Worm (Caenorhabditis elegans) whole organism, L4 larva: ENCODE measurements around the gene F28C6.9.
A peak's percentile ranks its signal among the peaks of the same experiment; 100 is the strongest.

Experiments
- R02D3.7 ChIP-seq: fragments of 150-350 bp; sonication (generic microtip); optimal IDR thresholded peaks from 3 replicates; lab custom pipeline; 2014; ENCODE audit warnings: missing biosample characterization, missing genetic modification characterization
- T26A8.4 ChIP-seq: fragments of 200-800 bp; sonication (Bioruptor generic); IDR thresholded peaks from 2 replicates; pipeline ENCODE4 v1.3.6; 2022; ENCODE audit warnings: missing genetic modification characterization, missing compliant biosample characterization
- Y105C5A.15 ChIP-seq: fragments of 200-800 bp; sonication (Bioruptor generic); IDR thresholded peaks from 2 replicates; pipeline ENCODE4 v1.3.6; 2022; ENCODE audit warnings: missing genetic modification characterization, missing compliant biosample characterization
- aly-2 ChIP-seq: sonication (generic microtip); optimal IDR thresholded peaks from 2 replicates; lab custom pipeline; 2018; ENCODE audit warnings: missing biosample characterization, missing genetic modification characterization
- ama-1 ChIP-seq: fragments of 150-350 bp; optimal IDR thresholded peaks from 2 replicates; lab custom pipeline; 2014; ENCODE audit warnings: inconsistent platforms, mixed read lengths
- attf-4 ChIP-seq: sonication (generic microtip); optimal IDR thresholded peaks from 3 replicates; lab custom pipeline; 2017; ENCODE audit warnings: missing biosample characterization, missing genetic modification characterization
- ceh-28 ChIP-seq: fragments of 150-350 bp; optimal IDR thresholded peaks from 2 replicates; lab custom pipeline; 2014; ENCODE audit warnings: missing biosample characterization, missing genetic modification reagents, missing genetic modification characterization
- ceh-44 ChIP-seq: fragments of 200-800 bp; sonication (Bioruptor generic); IDR thresholded peaks from 2 replicates; pipeline ENCODE4 v1.3.6; 2022; ENCODE audit warnings: missing genetic modification reagents, missing genetic modification characterization, missing compliant biosample characterization
- cey-2 ChIP-seq: sonication (generic microtip); optimal IDR thresholded peaks from 3 replicates; lab custom pipeline; 2017; ENCODE audit warnings: missing genetic modification characterization, mild to moderate bottlenecking, missing compliant biosample characterization, antibody characterized with exemption, borderline replicate concordance; ENCODE audit not compliant: insufficient read depth
- daf-12 ChIP-seq: fragments of 150-350 bp; optimal IDR thresholded peaks from 2 replicates; lab custom pipeline; 2014; ENCODE audit warnings: missing biosample characterization, missing genetic modification reagents, missing genetic modification characterization
- daf-16 ChIP-seq, 3 experiments: sonication (generic microtip); optimal IDR thresholded peaks; 2 replicates each; lab custom pipeline; 2016 to 2017; ENCODE audit warnings: missing genetic modification characterization in 3 of 3, missing genetic modification reagents in 3 of 3, mild to moderate bottlenecking in 2 of 3, missing compliant biosample characterization in 2 of 3, missing biosample characterization in 1 of 3, moderate library complexity in 1 of 3
- daf-19 ChIP-seq: fragments of 200-800 bp; sonication (Bioruptor generic); conservative IDR thresholded peaks from 2 replicates; pipeline ENCODE4 v1.3.6; 2022; ENCODE audit warnings: missing genetic modification characterization, missing compliant biosample characterization
- dmd-6 ChIP-seq: fragments of 200-800 bp; sonication (Bioruptor generic); IDR thresholded peaks from 2 replicates; pipeline ENCODE4 v1.3.6; 2022; ENCODE audit warnings: missing genetic modification reagents, missing genetic modification characterization, missing compliant biosample characterization
- duxl-1 ChIP-seq: sonication (generic microtip); optimal IDR thresholded peaks from 2 replicates; lab custom pipeline; 2016; ENCODE audit warnings: mild to moderate bottlenecking, missing genetic modification characterization, moderate library complexity, missing compliant biosample characterization; ENCODE audit not compliant: poor library complexity
- dve-1 ChIP-seq: sonication (generic microtip); optimal IDR thresholded peaks from 2 replicates; lab custom pipeline; 2017; ENCODE audit warnings: antibody characterized with exemption, mild to moderate bottlenecking, missing genetic modification characterization, missing compliant biosample characterization; ENCODE audit not compliant: insufficient read depth
- egl-43 ChIP-seq: fragments of 200-800 bp; sonication (Bioruptor generic); IDR thresholded peaks from 2 replicates; pipeline ENCODE4 v1.3.6; 2022; ENCODE audit warnings: missing genetic modification reagents, missing genetic modification characterization, missing compliant biosample characterization
- hlh-11 ChIP-seq: fragments of 200-800 bp; sonication (Bioruptor generic); optimal IDR thresholded peaks from 2 replicates; lab custom pipeline; 2018; ENCODE audit warnings: mild to moderate bottlenecking, missing genetic modification characterization, missing compliant biosample characterization
- lin-1 ChIP-seq: fragments of 200-800 bp; sonication (Bioruptor generic); IDR thresholded peaks from 2 replicates; pipeline ENCODE4 v1.3.6; 2022; ENCODE audit warnings: missing genetic modification reagents, missing genetic modification characterization, missing compliant biosample characterization
- lin-15B ChIP-seq: fragments of 150-350 bp; sonication (generic microtip); optimal IDR thresholded peaks from 3 replicates; lab custom pipeline; 2014; ENCODE audit warnings: missing biosample characterization, missing genetic modification characterization
- lin-29 ChIP-seq: fragments of 200-800 bp; sonication (Bioruptor generic); IDR thresholded peaks from 2 replicates; pipeline ENCODE4 v1.3.6; 2022; ENCODE audit warnings: missing genetic modification reagents, missing genetic modification characterization, missing compliant biosample characterization
- lin-38 ChIP-seq: fragments of 200-800 bp; sonication (Bioruptor generic); IDR thresholded peaks from 2 replicates; pipeline ENCODE4 v1.3.6; 2022; ENCODE audit warnings: missing genetic modification reagents, missing genetic modification characterization, missing compliant biosample characterization
- madf-5 ChIP-seq, 2 experiments: fragments of 200-800 bp; sonication (Bioruptor generic); IDR thresholded peaks; 2 replicates each; pipeline ENCODE4 v1.3.6; 2022; ENCODE audit warnings: missing compliant biosample characterization in 2 of 2, missing genetic modification characterization in 2 of 2
- mdl-1 ChIP-seq, 2 experiments: fragments of 150-350 bp in 1 of 2; sonication (generic microtip) in 1 of 2; optimal IDR thresholded peaks; 2 replicates each; lab custom pipeline; 2014 to 2017; ENCODE audit warnings: missing biosample characterization in 2 of 2, missing genetic modification characterization in 2 of 2
- mep-1 ChIP-seq: fragments of 150-350 bp; sonication (generic microtip); optimal IDR thresholded peaks from 3 replicates; lab custom pipeline; 2014; ENCODE audit warnings: missing biosample characterization, missing genetic modification characterization
- mes-2 ChIP-seq: sonication (generic microtip); optimal IDR thresholded peaks from 2 replicates; lab custom pipeline; 2016; ENCODE audit warnings: missing genotype, mild to moderate bottlenecking, missing genetic modification characterization, missing compliant biosample characterization; ENCODE audit not compliant: poor library complexity, severe bottlenecking
- nhr-111 ChIP-seq: fragments of 200-800 bp; sonication (Bioruptor generic); optimal IDR thresholded peaks from 2 replicates; lab custom pipeline; 2018; ENCODE audit warnings: mild to moderate bottlenecking, missing genetic modification characterization, missing compliant biosample characterization
- nhr-237 ChIP-seq: sonication (generic microtip); optimal IDR thresholded peaks from 2 replicates; lab custom pipeline; 2017; ENCODE audit warnings: missing biosample characterization, missing genetic modification characterization
- nhr-48 ChIP-seq: sonication (generic microtip); optimal IDR thresholded peaks from 2 replicates; lab custom pipeline; 2016; ENCODE audit warnings: mild to moderate bottlenecking, missing genetic modification characterization, missing compliant biosample characterization
- nhr-6 ChIP-seq: fragments of 150-350 bp; optimal IDR thresholded peaks from 2 replicates; lab custom pipeline; 2014; ENCODE audit warnings: missing biosample characterization, missing genetic modification characterization
- php-3 ChIP-seq: fragments of 200-800 bp; sonication (Bioruptor generic); IDR thresholded peaks from 2 replicates; pipeline ENCODE4 v1.3.6; 2022; ENCODE audit warnings: missing genetic modification reagents, missing genetic modification characterization, missing compliant biosample characterization
- rbr-2 ChIP-seq: sonication (generic microtip); optimal IDR thresholded peaks from 2 replicates; lab custom pipeline; 2016; ENCODE audit warnings: missing genotype, missing genetic modification characterization, missing compliant biosample characterization
- saeg-2 ChIP-seq: fragments of 200-800 bp; sonication (Bioruptor generic); IDR thresholded peaks from 2 replicates; pipeline ENCODE4 v1.3.6; 2022; ENCODE audit warnings: missing genetic modification reagents, missing genetic modification characterization, missing compliant biosample characterization
- set-16 ChIP-seq: fragments of 200-800 bp; sonication (Bioruptor generic); IDR thresholded peaks from 2 replicates; pipeline ENCODE4 v1.3.6; 2022; ENCODE audit warnings: missing genetic modification reagents, missing genetic modification characterization, missing compliant biosample characterization
- snpc-1.2 ChIP-seq: fragments of 200-800 bp; sonication (Bioruptor generic); IDR thresholded peaks from 2 replicates; pipeline ENCODE4 v1.3.6; 2022; ENCODE audit warnings: missing genetic modification reagents, missing genetic modification characterization, missing compliant biosample characterization
- snpc-4 ChIP-seq: fragments of 150-350 bp; optimal IDR thresholded peaks from 2 replicates; lab custom pipeline; 2014; ENCODE audit warnings: missing biosample characterization, missing genetic modification characterization
- spr-3 ChIP-seq: fragments of 200-800 bp; sonication (Bioruptor generic); optimal IDR thresholded peaks from 2 replicates; lab custom pipeline; 2018; ENCODE audit warnings: mild to moderate bottlenecking, missing genetic modification characterization, missing compliant biosample characterization
- tag-97 ChIP-seq: fragments of 200-800 bp; sonication (Bioruptor generic); IDR thresholded peaks from 2 replicates; pipeline ENCODE4 v1.3.6; 2022; ENCODE audit warnings: missing genetic modification characterization, missing compliant biosample characterization
- unc-130 ChIP-seq: sonication (generic microtip); optimal IDR thresholded peaks from 2 replicates; lab custom pipeline; 2016; ENCODE audit warnings: missing genetic modification reagents, missing genetic modification characterization, missing compliant biosample characterization
- unc-62 ChIP-seq, 3 experiments: fragments of 150-350 bp in 1 of 3; sonication (generic microtip); optimal IDR thresholded peaks in 2 of 3; peaks in 1 of 3; 1 replicate in 1 of 3; 2 replicates in 2 of 3; lab custom pipeline; 2014 to 2017; ENCODE audit warnings: missing biosample characterization in 3 of 3, missing genetic modification characterization in 3 of 3, missing genetic modification reagents in 3 of 3, missing genotype in 1 of 3
- zfp-2 ChIP-seq: sonication (generic microtip); optimal IDR thresholded peaks from 2 replicates; lab custom pipeline; 2016; ENCODE audit warnings: mild to moderate bottlenecking, missing genetic modification characterization, missing compliant biosample characterization
- zip-11 ChIP-seq: fragments of 200-800 bp; sonication (Bioruptor generic); IDR thresholded peaks from 2 replicates; pipeline ENCODE4 v1.3.6; 2022; ENCODE audit warnings: missing genetic modification characterization, missing compliant biosample characterization

F28C6.9 gene

ce11 chrII:8569038-8569977 is 40.7 kb downstream of the F28C6.9 start, which contains the start of the genes col-38 and rpl-5 (continued):
- TF ChIP-seq daf-19 (GFP tag; lab: Robert Waterston, UW), result 0 out of 2 replicates have a peak, but pooled peaks have one; percentile 51
- no peak for TF ChIP-seq spr-3 (GFP tag; lab: Kevin White, UChicago)
- no peak for TF ChIP-seq zip-11 (GFP tag; lab: Robert Waterston, UW)
- peak; percentile 60 for TF ChIP-seq dmd-6 (GFP tag; lab: Robert Waterston, UW)
- peak; percentile 53 for TF ChIP-seq duxl-1 (tag; lab: Kevin White, UChicago)
- TF ChIP-seq aly-2 (tag; lab: Kevin White, UChicago), result no peak
- no peak for TF ChIP-seq lin-29 (GFP tag; lab: Robert Waterston, UW)
- TF ChIP-seq zfp-2 (tag; lab: Kevin White, UChicago), result peak; percentile 87
- TF ChIP-seq ceh-44 (GFP tag; lab: Robert Waterston, UW), result peak; percentile 49; the same call in 1 of the 2 replicates
- TF ChIP-seq lin-1 (GFP tag; lab: Robert Waterston, UW), result no peak
- no peak for TF ChIP-seq nhr-237 (tag; lab: Kevin White, UChicago)
- TF ChIP-seq unc-130 (GFP tag; lab: Kevin White, UChicago), result peak; percentile 17
- TF ChIP-seq ama-1 (lab: Kevin White, UChicago), result peak; percentile 65
- TF ChIP-seq snpc-1.2 (GFP tag; lab: Robert Waterston, UW), result 0 out of 2 replicates have a peak, but pooled peaks have one; percentile 15
- no peak for TF ChIP-seq tag-97 (GFP tag; lab: Robert Waterston, UW)
- TF ChIP-seq hlh-11 (tag; lab: Kevin White, UChicago), result peak; percentile 82
- no peak for TF ChIP-seq nhr-111 (GFP tag; lab: Kevin White, UChicago)
- TF ChIP-seq daf-12 (tag; lab: Kevin White, UChicago), result no peak
- no peak for TF ChIP-seq cey-2 (tag; lab: Kevin White, UChicago)
- TF ChIP-seq R02D3.7 (tag; lab: Kevin White, UChicago), result no peak
- peak; percentile 92 for TF ChIP-seq mes-2
- 0 out of 2 replicates have a peak, but pooled peaks have one; percentile 62 for TF ChIP-seq php-3
- TF ChIP-seq, all 104 proteins: peak for 44

ce11 chrII:8568234-8568969 is 41.6 kb downstream of the F28C6.9 start:
- TF ChIP-seq unc-62 (GFP tag; optimal IDR thresholded peaks at IDR 0.05 in 1 of 2; lab: Kevin White, UChicago), result peak in 1 of 2 experiments; percentile 69
- no peak for TF ChIP-seq unc-62 (tag; optimal IDR thresholded peaks at IDR 0.05; lab: Kevin White, UChicago)
- peak; percentile 63 for TF ChIP-seq set-16 (GFP tag; lab: Robert Waterston, UW)
- TF ChIP-seq saeg-2 (GFP tag; lab: Robert Waterston, UW), result 0 out of 2 replicates have a peak, but pooled peaks have one; percentile 19
- no peak for TF ChIP-seq nhr-6
- no peak for TF ChIP-seq madf-5 (GFP tag; IDR thresholded peaks at IDR 0.05; lab: Robert Waterston, UW)
- TF ChIP-seq T26A8.4 (GFP tag; lab: Robert Waterston, UW), result peak; percentile 53; the same call in 1 of the 2 replicates
- 0 out of 2 replicates have a peak, but pooled peaks have one; percentile 69 for TF ChIP-seq egl-43 (GFP tag; lab: Robert Waterston, UW)
- no peak for TF ChIP-seq attf-4 (tag; lab: Kevin White, UChicago)
- TF ChIP-seq, all 104 proteins: peak for 5

- TF ChIP-seq mep-1 (peak; percentile 68), mdl-1 (tag; optimal IDR thresholded peaks at IDR 0.05; lab: Kevin White, UChicago) (no peak), ceh-28 (no peak), lin-15B (tag; lab: Kevin White, UChicago) (no peak), lin-1 (GFP tag; lab: Robert Waterston, UW) (peak; percentile 62), daf-16 (GFP tag; optimal IDR thresholded peaks at IDR 0.05; lab: Kevin White, UChicago) (peak in 1 of 2 experiments; percentile 14), daf-16 (tag; optimal IDR thresholded peaks at IDR 0.05; lab: Kevin White, UChicago) (peak; percentile 84), hlh-11 (tag; lab: Kevin White, UChicago) (peak; percentile 82), snpc-4 (tag; lab: Kevin White, UChicago) (no peak), nhr-48 (tag; lab: Kevin White, UChicago) (peak; percentile 30), dve-1 (tag; lab: Kevin White, UChicago) (peak; percentile 92), dmd-6 (GFP tag; lab: Robert Waterston, UW) (peak; percentile 92), ama-1 (lab: Kevin White, UChicago) (peak; percentile 25), tag-97 (GFP tag; lab: Robert Waterston, UW) (no peak), Y105C5A.15 (GFP tag; lab: Robert Waterston, UW) (no peak), mes-2 (no peak), rbr-2 (tag; lab: Kevin White, UChicago) (no peak), lin-38 (GFP tag; lab: Robert Waterston, UW) (peak; percentile 16)
These were observed 43.1 kb downstream of the F28C6.9 start, which contains the start of gene F54C9.3 for ce11 chrII:8566806-8567266. Gene F54C9.3 (minus strand): TSS chrII:8566856.
